Worm (Caenorhabditis elegans) whole organism, L3 larva: ENCODE data around the gene F47G9.6.

Source experiments
- R02D3.7 ChIP-seq: fragments of 150-350 bp; optimal IDR thresholded peaks from 2 replicates; lab custom pipeline; 2014; ENCODE audit warnings: missing biosample characterization, missing genetic modification characterization
- ZK546.5 ChIP-seq: sonication (generic microtip); optimal IDR thresholded peaks from 2 replicates; lab custom pipeline; 2017; ENCODE audit warnings: missing biosample characterization, missing genetic modification characterization
- aly-2 ChIP-seq: fragments of 150-350 bp; optimal IDR thresholded peaks from 2 replicates; lab custom pipeline; 2014; ENCODE audit warnings: missing biosample characterization, missing genetic modification characterization
- ama-1 ChIP-seq: fragments of 150-350 bp; optimal IDR thresholded peaks from 2 replicates; lab custom pipeline; 2018
- ceh-16 ChIP-seq: sonication (generic microtip); optimal IDR thresholded peaks from 2 replicates; lab custom pipeline; 2017; ENCODE audit warnings: missing biosample characterization, missing genetic modification characterization
- ceh-28 ChIP-seq: fragments of 150-350 bp; optimal IDR thresholded peaks from 2 replicates; lab custom pipeline; 2014; ENCODE audit warnings: missing biosample characterization, missing genetic modification reagents, missing genetic modification characterization
- ceh-82 ChIP-seq: fragments of 150-350 bp; optimal IDR thresholded peaks from 2 replicates; lab custom pipeline; 2014; ENCODE audit warnings: missing biosample characterization, missing genetic modification characterization
- ceh-9 ChIP-seq: sonication (generic microtip); optimal IDR thresholded peaks from 2 replicates; lab custom pipeline; 2018; ENCODE audit warnings: missing biosample characterization, missing genetic modification characterization
- daf-12 ChIP-seq: fragments of 150-350 bp; optimal IDR thresholded peaks from 2 replicates; lab custom pipeline; 2014; ENCODE audit warnings: missing biosample characterization, missing genetic modification reagents, missing genetic modification characterization
- egl-27 ChIP-seq: sonication (generic microtip); optimal IDR thresholded peaks from 4 replicates; lab custom pipeline; 2017; ENCODE audit warnings: missing biosample characterization, missing genetic modification reagents, missing genetic modification characterization
- egl-5 ChIP-seq: fragments of 150-350 bp; optimal IDR thresholded peaks from 2 replicates; lab custom pipeline; 2017; ENCODE audit warnings: missing biosample characterization, missing genetic modification reagents, missing genetic modification characterization, inconsistent platforms
- elt-1 ChIP-seq: fragments of 150-350 bp; optimal IDR thresholded peaks from 2 replicates; lab custom pipeline; 2014; ENCODE audit warnings: missing biosample characterization, missing genetic modification characterization
- elt-2 ChIP-seq: sonication (generic microtip); optimal IDR thresholded peaks from 2 replicates; lab custom pipeline; 2016; ENCODE audit warnings: missing genetic modification reagents, mild to moderate bottlenecking, missing genetic modification characterization, missing compliant biosample characterization
- elt-3 ChIP-seq, 3 experiments: fragments of 150-350 bp in 1 of 3; sonication (generic microtip) in 2 of 3; optimal IDR thresholded peaks; 2 replicates in 2 of 3; 4 replicates in 1 of 3; lab custom pipeline; 2014 to 2017; ENCODE audit warnings: missing biosample characterization in 3 of 3, missing genetic modification characterization in 3 of 3
- eor-1 ChIP-seq, 2 experiments: fragments of 150-350 bp; optimal IDR thresholded peaks; 2 replicates each; lab custom pipeline; 2014 to 2018; ENCODE audit warnings: missing biosample characterization in 2 of 2, missing genetic modification characterization in 2 of 2
- fkh-10 ChIP-seq: sonication (generic microtip); optimal IDR thresholded peaks from 2 replicates; lab custom pipeline; 2017; ENCODE audit warnings: missing biosample characterization, missing genetic modification reagents, missing genetic modification characterization
- fkh-2 ChIP-seq: fragments of 150-350 bp; optimal IDR thresholded peaks from 2 replicates; lab custom pipeline; 2014; ENCODE audit warnings: missing biosample characterization, missing genetic modification reagents, missing genetic modification characterization
- fos-1 ChIP-seq: fragments of 150-350 bp; optimal IDR thresholded peaks from 2 replicates; lab custom pipeline; 2014; ENCODE audit warnings: missing biosample characterization, missing genetic modification characterization
- hmg-11 ChIP-seq: sonication (generic microtip); optimal IDR thresholded peaks from 2 replicates; lab custom pipeline; 2016; ENCODE audit warnings: missing genetic modification characterization, missing compliant biosample characterization
- jun-1 ChIP-seq: fragments of 150-350 bp; optimal IDR thresholded peaks from 2 replicates; lab custom pipeline; 2014; ENCODE audit warnings: missing biosample characterization, missing genetic modification reagents, missing genetic modification characterization
- lin-15B ChIP-seq: fragments of 150-350 bp; optimal IDR thresholded peaks from 2 replicates; lab custom pipeline; 2014; ENCODE audit warnings: missing biosample characterization, missing genetic modification characterization
- lin-39 ChIP-seq: fragments of 150-350 bp; optimal IDR thresholded peaks from 2 replicates; lab custom pipeline; 2018; ENCODE audit warnings: missing biosample characterization, missing genetic modification reagents, missing genetic modification characterization
- lsy-12 ChIP-seq: sonication (generic microtip); optimal IDR thresholded peaks from 2 replicates; lab custom pipeline; 2016; ENCODE audit warnings: mild to moderate bottlenecking, missing genetic modification characterization, missing compliant biosample characterization
- mdl-1 ChIP-seq: fragments of 150-350 bp; optimal IDR thresholded peaks from 2 replicates; lab custom pipeline; 2014; ENCODE audit warnings: missing biosample characterization, missing genetic modification characterization
- mml-1 ChIP-seq: fragments of 150-350 bp; sonication (generic microtip); optimal IDR thresholded peaks from 3 replicates; lab custom pipeline; 2014; ENCODE audit warnings: missing biosample characterization, missing genetic modification characterization
- nfya-1 ChIP-seq: sonication (generic microtip); optimal IDR thresholded peaks from 2 replicates; lab custom pipeline; 2017; ENCODE audit warnings: missing genetic modification characterization, mild to moderate bottlenecking, missing compliant biosample characterization, antibody characterized with exemption, moderate library complexity; ENCODE audit not compliant: insufficient read depth
- nhr-11 ChIP-seq: fragments of 150-350 bp; optimal IDR thresholded peaks from 2 replicates; lab custom pipeline; 2014; ENCODE audit warnings: missing biosample characterization, missing genetic modification characterization
- nhr-12 ChIP-seq: fragments of 150-350 bp; optimal IDR thresholded peaks from 2 replicates; lab custom pipeline; 2014; ENCODE audit warnings: missing biosample characterization, missing genetic modification characterization
- nhr-23 ChIP-seq: fragments of 150-350 bp; optimal IDR thresholded peaks from 2 replicates; lab custom pipeline; 2014; ENCODE audit warnings: missing biosample characterization, missing genetic modification reagents, missing genetic modification characterization
- nhr-237 ChIP-seq: fragments of 150-350 bp; optimal IDR thresholded peaks from 2 replicates; lab custom pipeline; 2014; ENCODE audit warnings: missing biosample characterization, missing genetic modification characterization
- nhr-25 ChIP-seq: sonication (generic microtip); optimal IDR thresholded peaks from 2 replicates; lab custom pipeline; 2017; ENCODE audit warnings: missing biosample characterization, missing genetic modification characterization
- nhr-28 ChIP-seq: fragments of 150-350 bp; optimal IDR thresholded peaks from 2 replicates; lab custom pipeline; 2014; ENCODE audit warnings: missing biosample characterization, missing genetic modification characterization
- nhr-43 ChIP-seq: sonication (generic microtip); optimal IDR thresholded peaks from 2 replicates; lab custom pipeline; 2016; ENCODE audit warnings: mild to moderate bottlenecking, missing genetic modification characterization, missing compliant biosample characterization; ENCODE audit not compliant: poor library complexity, severe bottlenecking
- nhr-67 ChIP-seq: fragments of 150-350 bp; optimal IDR thresholded peaks from 2 replicates; lab custom pipeline; 2014; ENCODE audit warnings: missing biosample characterization, missing genetic modification characterization
- nhr-76 ChIP-seq: fragments of 150-350 bp; sonication (generic microtip); optimal IDR thresholded peaks from 5 replicates; lab custom pipeline; 2014; ENCODE audit warnings: missing biosample characterization, missing genetic modification characterization
- nhr-77 ChIP-seq: fragments of 150-350 bp; optimal IDR thresholded peaks from 2 replicates; lab custom pipeline; 2014; ENCODE audit warnings: missing biosample characterization, missing genetic modification characterization
- pha-4 ChIP-seq: fragments of 150-350 bp; optimal IDR thresholded peaks from 2 replicates; lab custom pipeline; 2014; ENCODE audit warnings: missing biosample characterization, missing genetic modification reagents, missing genetic modification characterization
- pqm-1 ChIP-seq: fragments of 150-350 bp; optimal IDR thresholded peaks from 2 replicates; lab custom pipeline; 2017; ENCODE audit warnings: missing biosample characterization, missing genetic modification characterization, inconsistent platforms
- sea-2 ChIP-seq: fragments of 150-350 bp; sonication (generic microtip); optimal IDR thresholded peaks from 4 replicates; lab custom pipeline; 2014; ENCODE audit warnings: missing biosample characterization, missing genetic modification reagents, missing genetic modification characterization
- skn-1 ChIP-seq: fragments of 150-350 bp; optimal IDR thresholded peaks from 2 replicates; lab custom pipeline; 2014; ENCODE audit warnings: missing biosample characterization, missing genetic modification characterization
- snpc-4 ChIP-seq: fragments of 150-350 bp; optimal IDR thresholded peaks from 2 replicates; lab custom pipeline; 2014; ENCODE audit warnings: missing biosample characterization, missing genetic modification characterization
- tbx-2 ChIP-seq: sonication (generic microtip); optimal IDR thresholded peaks from 2 replicates; lab custom pipeline; 2016; ENCODE audit warnings: mild to moderate bottlenecking, missing genetic modification characterization, missing compliant biosample characterization
- unc-39 ChIP-seq: sonication (generic microtip); optimal IDR thresholded peaks from 4 replicates; lab custom pipeline; 2017; ENCODE audit warnings: missing biosample characterization, missing genetic modification characterization
- unc-62 ChIP-seq: fragments of 150-350 bp; sonication (generic microtip); optimal IDR thresholded peaks from 4 replicates; lab custom pipeline; 2014; ENCODE audit warnings: missing biosample characterization, missing genetic modification reagents, missing genetic modification characterization
- zag-1 ChIP-seq: fragments of 150-350 bp; optimal IDR thresholded peaks from 2 replicates; lab custom pipeline; 2014; ENCODE audit warnings: missing biosample characterization, missing genetic modification characterization
- ztf-11 ChIP-seq: fragments of 150-350 bp; optimal IDR thresholded peaks from 2 replicates; lab custom pipeline; 2014; ENCODE audit warnings: missing biosample characterization, missing genetic modification characterization
- ztf-4 ChIP-seq: fragments of 150-350 bp; optimal IDR thresholded peaks from 2 replicates; lab custom pipeline; 2014; ENCODE audit warnings: missing biosample characterization, missing genetic modification characterization

Gene F47G9.6

DNA sequence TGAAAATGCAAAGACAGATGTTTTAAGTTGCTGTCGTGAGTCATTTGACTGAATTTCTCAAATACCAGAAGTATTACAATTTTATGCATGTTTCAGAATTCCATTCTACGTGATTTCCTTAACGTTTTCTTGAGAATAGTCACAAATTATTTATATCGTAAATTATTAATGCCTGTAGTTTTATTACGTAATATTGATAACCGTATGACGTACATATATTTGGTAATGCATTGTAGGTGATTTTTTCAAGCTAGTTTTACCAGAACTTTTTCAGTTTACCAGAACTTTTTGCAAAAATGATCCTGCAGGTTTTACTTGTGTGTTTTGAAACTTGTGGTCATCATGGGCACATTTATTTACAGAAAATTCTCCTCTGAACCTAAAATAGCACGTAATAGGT, 44.7 kb downstream of the F47G9.6 start:
- TF ChIP-seq ceh-9 (tag; lab: Kevin White, UChicago) (no peak), aly-2 (tag; lab: Kevin White, UChicago) (no peak)

DNA sequence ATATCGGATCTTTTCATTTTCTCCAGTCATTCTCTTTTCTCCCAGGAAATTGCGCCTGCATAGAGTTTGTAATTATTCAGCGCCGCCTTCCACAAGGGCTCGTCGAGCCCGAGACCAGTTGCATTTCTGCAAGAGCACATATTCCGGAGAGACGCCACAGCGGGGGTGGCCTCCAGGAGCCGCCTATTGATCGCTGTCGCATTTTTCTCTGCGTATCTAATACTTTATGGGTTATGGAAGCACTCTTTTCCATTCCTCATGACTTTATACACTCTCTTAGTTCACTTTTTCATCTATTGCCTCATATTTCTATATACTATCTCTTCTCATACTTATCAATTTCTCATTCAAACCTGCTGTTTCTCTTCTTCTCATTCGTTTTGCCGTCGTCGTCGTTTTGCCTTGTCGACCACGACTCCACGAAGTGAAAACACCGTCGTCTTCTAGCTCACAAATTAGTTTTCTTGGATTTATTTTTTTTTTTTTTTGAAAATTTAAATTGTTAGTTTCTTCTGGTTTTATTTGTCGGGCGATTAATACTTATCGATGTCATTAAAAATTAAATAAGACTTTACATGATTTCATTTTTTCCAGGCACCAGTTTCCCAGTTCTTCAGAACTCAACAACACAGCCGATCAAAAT, 46.1 kb downstream of the F47G9.6 start, which contains the start of gene cnb-1:
Gene cnb-1, plus strand, starts transcription at position 593 of the 643 bp plus-strand sequence.
- TF ChIP-seq ztf-11 (tag; lab: Kevin White, UChicago) (no peak), nhr-28 (tag; lab: Kevin White, UChicago) (no peak), daf-12 (no peak), nhr-11 (tag; lab: Kevin White, UChicago) (no peak), egl-5 (tag; lab: Kevin White, UChicago) (peak; percentile 8), fos-1 (no peak), mml-1 (no peak), ZK546.5 (tag; lab: Kevin White, UChicago) (no peak), nhr-23 (tag; lab: Kevin White, UChicago) (no peak), elt-1 (no peak), aly-2 (tag; lab: Kevin White, UChicago) (no peak), tbx-2 (tag; lab: Kevin White, UChicago) (peak; percentile 52), ceh-9 (tag; lab: Kevin White, UChicago) (no peak), lin-15B (tag; lab: Kevin White, UChicago) (peak; percentile 11), ceh-28 (tag; lab: Kevin White, UChicago) (peak; percentile 77), fkh-2 (tag; lab: Kevin White, UChicago) (no peak), eor-1 (tag; optimal IDR thresholded peaks at IDR 0.05; lab: Kevin White, UChicago) (no peak), egl-27 (tag; lab: Kevin White, UChicago) (no peak), nfya-1 (tag; lab: Kevin White, UChicago) (peak; percentile 77), elt-2 (tag; lab: Kevin White, UChicago) (peak; percentile 45), nhr-12 (tag; lab: Kevin White, UChicago) (no peak), unc-62 (GFP tag; lab: Kevin White, UChicago) (no peak), nhr-67 (tag; lab: Kevin White, UChicago) (no peak), unc-39 (tag; lab: Kevin White, UChicago) (no peak), fkh-10 (peak; percentile 18), skn-1 (peak; percentile 51), hmg-11 (tag; lab: Kevin White, UChicago) (peak; percentile 96), lsy-12 (no peak), mdl-1 (no peak), snpc-4 (no peak), sea-2 (GFP tag; lab: Kevin White, UChicago) (no peak), ceh-82 (tag; lab: Kevin White, UChicago) (no peak), jun-1 (tag; lab: Kevin White, UChicago) (peak; percentile 23), nhr-43 (tag; lab: Kevin White, UChicago) (no peak), ama-1 (lab: Kevin White, UChicago) (no peak), R02D3.7 (no peak), ceh-16 (no peak), pha-4 (tag; lab: Kevin White, UChicago) (peak; percentile 49), nhr-237 (tag; lab: Kevin White, UChicago) (no peak), ztf-4 (tag; lab: Kevin White, UChicago) (no peak), pqm-1 (peak; percentile 28), lin-39 (tag; lab: Kevin White, UChicago) (peak; percentile 79), nhr-77 (tag; lab: Kevin White, UChicago) (no peak), nhr-25 (tag; lab: Kevin White, UChicago) (no peak), zag-1 (tag; lab: Kevin White, UChicago) (no peak), elt-3 (tag; optimal IDR thresholded peaks at IDR 0.05; lab: Kevin White, UChicago) (no peak), nhr-76 (tag; lab: Kevin White, UChicago) (no peak)
